Worm (Caenorhabditis elegans): ENCODE data around the gene pola-1.
A peak's percentile ranks its signal among the peaks of the same experiment; 100 is the strongest.

Gene pola-1

DNA sequence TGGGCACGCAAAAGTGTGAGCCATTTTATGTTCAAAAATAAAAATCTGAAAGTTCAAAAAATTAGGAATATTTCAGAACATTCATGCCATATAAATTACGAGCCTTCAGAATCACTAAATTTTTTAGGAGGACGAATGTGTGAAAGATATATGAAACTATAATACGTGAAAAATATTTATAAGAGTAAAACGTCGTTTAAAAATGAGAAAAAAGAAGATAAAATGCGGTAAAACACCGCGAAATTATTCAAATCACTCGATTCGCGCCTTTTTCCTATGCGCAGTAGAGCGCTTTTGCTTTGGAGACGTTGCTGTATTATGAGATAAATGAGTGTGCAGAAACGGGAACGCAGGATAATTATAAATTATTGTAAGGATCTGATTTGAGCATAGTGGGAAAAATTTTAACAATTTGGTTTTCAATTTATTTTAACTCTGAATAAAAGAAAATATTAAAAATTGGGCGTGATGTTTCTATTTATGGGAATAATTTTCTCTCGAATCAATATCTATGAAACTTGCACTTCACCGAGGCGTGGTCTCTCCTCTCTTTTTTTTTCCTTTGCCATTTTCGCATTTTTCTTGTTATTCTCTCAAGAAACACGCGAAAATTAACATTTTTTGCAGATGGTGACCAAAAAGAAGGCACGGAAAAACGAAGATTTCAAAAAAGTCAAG lies 22.9 kb upstream of the pola-1 start, which contains the start of the genes sup-35 and Y48A6C.4 (continued):
- no peak for TF ChIP-seq egl-43 (GFP tag; IDR thresholded peaks at IDR 0.05)
- TF ChIP-seq dve-1 (tag; optimal IDR thresholded peaks at IDR 0.05; ENCODE audit: insufficient read depth), result peak; percentile 66
- TF ChIP-seq dmd-6 (GFP tag; IDR thresholded peaks at IDR 0.05), result peak; percentile 31; the same call in 1 of the 2 replicates
- TF ChIP-seq hif-1 (tag; optimal IDR thresholded peaks at IDR 0.05), result peak in 1 of 2 experiments; percentile 87

DNA sequence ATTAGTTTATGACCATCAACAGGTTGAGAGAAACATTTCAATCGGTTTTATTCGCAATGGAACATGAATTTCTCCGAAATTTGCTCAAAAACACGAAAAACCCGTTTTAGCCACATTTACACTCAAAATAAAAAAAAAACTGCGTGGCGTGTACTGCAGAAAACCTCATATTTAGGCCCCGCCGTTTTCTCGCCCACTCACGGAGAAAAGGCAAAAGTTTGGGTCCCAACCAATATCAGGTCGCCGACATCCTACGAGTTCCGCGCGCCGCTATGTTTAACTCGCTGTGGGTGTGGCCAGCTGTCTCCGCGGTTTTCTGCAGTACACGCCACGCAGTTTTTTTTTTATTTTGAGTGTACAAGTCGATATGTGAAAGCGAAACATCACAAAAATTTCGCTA lies 18.4 kb upstream of the pola-1 start:
- no peak for TF ChIP-seq zip-2 (tag; optimal IDR thresholded peaks at IDR 0.05)
- no peak for TF ChIP-seq lin-39 (tag; optimal IDR thresholded peaks at IDR 0.05)
- TF ChIP-seq Y105C5A.15 (GFP tag; IDR thresholded peaks at IDR 0.05), result no peak
- no peak for TF ChIP-seq F44E2.7 (GFP tag; IDR thresholded peaks at IDR 0.05)
- TF ChIP-seq Y48G9A.11 (GFP tag; IDR thresholded peaks at IDR 0.05), result 0 out of 2 replicates have a peak, but pooled peaks have one; percentile 18
- no peak for TF ChIP-seq mes-2 (tag; optimal IDR thresholded peaks at IDR 0.05; ENCODE audit: poor library complexity, severe bottlenecking)
- no peak for TF ChIP-seq nhr-77 (tag; optimal IDR thresholded peaks at IDR 0.05)
- TF ChIP-seq vab-7 (GFP tag; IDR thresholded peaks at IDR 0.05), result 0 out of 2 replicates have a peak, but pooled peaks have one; percentile 19
- TF ChIP-seq set-16 (GFP tag; IDR thresholded peaks at IDR 0.05), result 0 out of 2 replicates have a peak, but pooled peaks have one; percentile 15
- peak; percentile 49 for TF ChIP-seq lin-38 (GFP tag; IDR thresholded peaks at IDR 0.05)

DNA sequence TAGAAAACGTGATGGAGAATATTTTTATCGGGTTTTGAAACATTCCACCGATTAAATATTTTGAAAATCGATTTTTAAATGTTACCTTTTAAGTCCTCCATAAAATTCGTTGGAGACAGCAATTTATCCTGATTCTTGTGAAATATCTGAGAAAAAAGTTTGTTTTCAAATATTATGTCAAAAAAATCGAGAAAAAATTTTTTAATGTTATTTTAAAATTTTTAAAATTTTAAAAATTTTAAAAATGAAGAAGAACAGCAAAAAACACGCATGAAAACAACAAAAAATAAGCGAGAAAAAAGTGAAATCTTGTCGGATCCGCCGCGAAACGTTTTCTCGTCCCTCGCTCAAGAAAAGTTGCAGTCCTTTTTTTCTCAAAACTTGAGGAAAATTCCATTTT lies 14.7 kb upstream of the pola-1 start, which contains the start of gene Y48A6C.8:
Y48A6C.8 (minus strand) TSS at position 101 of the 400 bp plus-strand sequence.
- TF ChIP-seq ceh-32 (tag; optimal IDR thresholded peaks at IDR 0.05; ENCODE audit: poor library complexity) (no peak), nhr-111 (GFP tag; optimal IDR thresholded peaks at IDR 0.05) (no peak), nhr-6 (tag; optimal IDR thresholded peaks at IDR 0.05) (no peak), duxl-1 (tag; optimal IDR thresholded peaks at IDR 0.05; ENCODE audit: poor library complexity) (no peak), ctbp-1 (GFP tag; IDR thresholded peaks at IDR 0.05) (no peak), unc-39 (tag; optimal IDR thresholded peaks at IDR 0.05) (no peak), zfp-2 (tag; optimal IDR thresholded peaks at IDR 0.05) (no peak), Y48G9A.11 (GFP tag; IDR thresholded peaks at IDR 0.05) (no peak), dmd-8 (GFP tag; IDR thresholded peaks at IDR 0.05) (no peak), R02D3.7 (tag; optimal IDR thresholded peaks at IDR 0.05) (no peak), daf-16 (GFP tag; optimal IDR thresholded peaks at IDR 0.05) (no peak), daf-16 (tag; optimal IDR thresholded peaks at IDR 0.05) (no peak), tra-1 (GFP tag; IDR thresholded peaks at IDR 0.05) (no peak), skn-1 (tag; optimal IDR thresholded peaks at IDR 0.05) (no peak), php-3 (GFP tag; IDR thresholded peaks at IDR 0.05) (no peak), mep-1 (tag; optimal IDR thresholded peaks at IDR 0.05) (no peak), T20F7.1 (GFP tag; optimal IDR thresholded peaks at IDR 0.05) (no peak), nhr-102 (tag; optimal IDR thresholded peaks at IDR 0.05) (no peak), hif-1 (tag; optimal IDR thresholded peaks at IDR 0.05) (no peak), ces-1 (GFP tag; optimal IDR thresholded peaks at IDR 0.05) (no peak)

DNA sequence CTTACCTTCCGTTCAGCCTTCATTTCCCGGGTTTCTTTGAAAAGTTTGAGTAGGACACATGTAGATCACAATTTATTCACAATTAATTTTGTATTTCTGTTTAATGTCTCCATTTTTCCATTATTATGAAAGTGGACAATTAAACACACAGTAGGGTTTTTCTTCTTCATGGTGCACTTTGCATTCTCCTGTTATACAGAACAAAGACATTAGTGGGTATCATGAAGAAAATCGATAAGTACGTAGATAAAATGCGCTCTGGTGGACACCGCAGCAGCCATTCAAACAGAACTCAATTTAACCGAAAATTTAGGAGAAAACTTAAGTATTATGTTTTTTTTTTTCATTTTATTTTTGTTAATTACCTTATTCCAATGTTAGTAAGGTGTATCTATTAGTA lies 12.9 kb upstream of the pola-1 start:
- TF ChIP-seq ceh-28 (tag; optimal IDR thresholded peaks at IDR 0.05) (peak; percentile 0), aha-1 (tag) (peak; percentile 61), hmg-1.1 (GFP tag; IDR thresholded peaks at IDR 0.05) (no peak)

Data from whole organism, L4 larva.